Worm (Caenorhabditis elegans): ENCODE data around the gene apc-10.
"Not testable (repeated sequence)": the region's sequence is repeated elsewhere in the genome, so short reads cannot be mapped to it uniquely, and the experiment has no call there.

Gene apc-10

ce11 chrV:10460685-10461084 lies 34.5 kb upstream of the apc-10 start:
- TF ChIP-seq unc-42 (tag; optimal IDR thresholded peaks at IDR 0.05), result no peak

- TF ChIP-seq eyg-1 (tag; optimal IDR thresholded peaks at IDR 0.05), result no peak
- TF ChIP-seq ceh-31 (tag; optimal IDR thresholded peaks at IDR 0.05), result no peak
- no peak for TF ChIP-seq ceh-48 (tag; optimal IDR thresholded peaks at IDR 0.05)
- no peak for TF ChIP-seq ref-2 (tag; optimal IDR thresholded peaks at IDR 0.05)
- TF ChIP-seq ama-1 (optimal IDR thresholded peaks at IDR 0.05), result no peak
- no peak for TF ChIP-seq C08G9.2 (tag; optimal IDR thresholded peaks at IDR 0.05)
- no peak for TF ChIP-seq hlh-13 (GFP tag; optimal IDR thresholded peaks at IDR 0.05)
- TF ChIP-seq madf-2 (tag; optimal IDR thresholded peaks at IDR 0.05), result no peak
- TF ChIP-seq pha-2 (tag; optimal IDR thresholded peaks at IDR 0.05), result no peak
- no peak for TF ChIP-seq Y22D7AL.16 (tag; optimal IDR thresholded peaks at IDR 0.05)
- TF ChIP-seq K02D7.2 (tag; optimal IDR thresholded peaks at IDR 0.05), result no peak
- no peak for TF ChIP-seq hlh-15 (tag; optimal IDR thresholded peaks at IDR 0.05)
- no peak for TF ChIP-seq unc-42 (tag; optimal IDR thresholded peaks at IDR 0.05)
- no peak for TF ChIP-seq zip-5 (tag; optimal IDR thresholded peaks at IDR 0.05)
Measured at ce11 chrV:10457247-10457646, 31.1 kb upstream of the apc-10 start, which contains the start of gene F22E12.1. Gene F22E12.1 (minus strand): TSS chrV:10457347.

DNA sequence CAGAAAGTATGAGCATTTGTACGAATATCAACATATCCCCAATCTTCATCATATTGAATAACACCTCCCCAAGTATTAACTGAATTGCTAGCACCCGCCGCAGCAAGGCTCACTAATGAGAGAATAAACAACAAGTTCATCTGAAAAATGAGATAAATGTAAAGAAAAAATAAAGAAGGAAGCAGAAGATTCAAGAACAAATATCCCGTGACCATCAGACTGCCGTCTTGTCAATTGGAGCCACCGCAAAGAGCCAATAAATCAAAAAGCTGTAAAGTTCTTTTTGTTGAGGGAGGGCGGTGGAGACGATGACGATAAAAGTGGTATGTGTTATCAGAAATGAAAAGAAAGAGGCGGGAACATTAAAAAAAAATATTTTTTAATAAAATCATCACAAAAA lies 27.3 kb upstream of the apc-10 start, which contains the start of gene Y32F6A.5:
Gene Y32F6A.5, minus strand, starts transcription at position 140 of the 400 bp plus-strand sequence.
- TF ChIP-seq ceh-2 (tag; optimal IDR thresholded peaks at IDR 0.05), result no peak
- TF ChIP-seq hlh-8 (tag; optimal IDR thresholded peaks at IDR 0.05), result no peak
- TF ChIP-seq nhr-232 (tag; optimal IDR thresholded peaks at IDR 0.05), result no peak
- TF ChIP-seq tbx-7 (tag; optimal IDR thresholded peaks at IDR 0.05), result no peak
- no peak for TF ChIP-seq dve-1 (tag; optimal IDR thresholded peaks at IDR 0.05)
- no peak for TF ChIP-seq fkh-10 (GFP tag; optimal IDR thresholded peaks at IDR 0.05)
- TF ChIP-seq che-1 (tag; optimal IDR thresholded peaks at IDR 0.05), result no peak
- TF ChIP-seq lim-6 (tag; optimal IDR thresholded peaks at IDR 0.05), result no peak
- TF ChIP-seq pha-2 (tag; optimal IDR thresholded peaks at IDR 0.05), result no peak
- no peak for TF ChIP-seq madf-2 (tag; optimal IDR thresholded peaks at IDR 0.05)
- TF ChIP-seq mec-3 (tag; optimal IDR thresholded peaks at IDR 0.05; ENCODE audit: borderline replicate concordance), result no peak
- TF ChIP-seq tbx-2 (tag; optimal IDR thresholded peaks at IDR 0.05), result no peak
- TF ChIP-seq dmd-4 (tag; optimal IDR thresholded peaks at IDR 0.05; ENCODE audit: borderline replicate concordance), result no peak
- TF ChIP-seq unc-86 (tag; optimal IDR thresholded peaks at IDR 0.05), result no peak
- TF ChIP-seq ceh-31 (tag; optimal IDR thresholded peaks at IDR 0.05), result no peak
- no peak for TF ChIP-seq hlh-6 (tag; optimal IDR thresholded peaks at IDR 0.05)

ce11 chrV:10450355-10450754 lies 24.2 kb upstream of the apc-10 start:
- TF ChIP-seq ceh-45 (GFP tag; IDR thresholded peaks at IDR 0.05) (peak; percentile 66; the same call in 1 of the 2 replicates), unc-3 (GFP tag; conservative IDR thresholded peaks at IDR 0.05) (peak; percentile 73; the same call in 1 of the 2 replicates)
- TF ChIP-seq unc-3 (tag; optimal IDR thresholded peaks at IDR 0.05), result not testable (repeated sequence)

- TF ChIP-seq ceh-45 (GFP tag; IDR thresholded peaks at IDR 0.05) (0 out of 2 replicates have a peak, but pooled peaks have one; percentile 20), unc-3 (GFP tag; conservative IDR thresholded peaks at IDR 0.05) (peak; percentile 56; the same call in 1 of the 2 replicates)
- TF ChIP-seq unc-3 (tag; optimal IDR thresholded peaks at IDR 0.05), result not testable (repeated sequence)
Measured at ce11 chrV:10449302-10449701, 23.1 kb upstream of the apc-10 start.

DNA sequence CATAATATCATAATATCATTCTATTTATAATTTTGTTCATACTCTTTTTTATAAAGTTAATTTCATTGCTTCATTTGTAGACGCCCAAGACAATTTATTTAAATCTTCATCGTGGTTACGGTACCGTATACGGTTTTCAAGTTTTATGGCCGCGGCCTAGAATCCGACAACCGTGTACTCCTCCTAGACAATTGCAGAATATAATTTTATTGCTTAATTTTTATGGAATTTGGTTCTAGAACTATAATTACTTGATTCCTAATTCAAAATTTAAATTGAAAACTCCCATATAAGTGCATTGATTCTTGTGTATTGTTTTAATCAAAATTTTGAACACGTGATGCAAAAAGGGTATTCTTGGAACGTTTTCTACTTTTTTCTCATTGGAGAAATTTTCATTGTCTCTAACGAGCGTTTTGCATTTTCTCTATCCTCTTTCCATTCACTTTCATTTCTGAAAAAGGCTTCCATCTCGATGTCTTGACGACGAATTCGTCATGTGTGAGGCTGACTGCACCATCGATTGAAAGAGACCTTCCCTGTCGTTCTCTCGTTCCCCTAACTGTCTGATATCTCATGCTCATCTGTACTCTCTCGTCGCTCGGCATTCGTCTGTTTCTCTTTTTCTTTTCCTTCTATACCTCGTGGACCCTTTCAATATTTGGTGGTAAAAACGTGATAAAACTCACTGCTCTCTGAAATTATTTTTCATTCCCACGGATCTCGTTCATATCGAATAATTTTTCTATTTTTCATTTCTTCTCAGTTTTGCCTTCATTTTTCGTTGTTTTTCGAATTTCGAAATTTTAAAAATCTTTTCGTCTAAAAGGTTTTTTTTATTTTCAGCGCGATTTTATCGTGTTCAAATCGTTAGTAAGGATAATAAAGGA lies 15.2 kb upstream of the apc-10 start, which contains the start of gene pap-1:
Gene pap-1, plus strand, starts transcription at position 840 of the 890 bp plus-strand sequence.
- TF ChIP-seq tbx-2 (tag; optimal IDR thresholded peaks at IDR 0.05) (no peak), ceh-2 (tag; optimal IDR thresholded peaks at IDR 0.05) (peak; percentile 35), hlh-13 (GFP tag; optimal IDR thresholded peaks at IDR 0.05) (no peak), pha-2 (tag; optimal IDR thresholded peaks at IDR 0.05) (no peak), C08G9.2 (tag; optimal IDR thresholded peaks at IDR 0.05) (peak; percentile 37), ama-1 (optimal IDR thresholded peaks at IDR 0.05) (no peak), ceh-18 (tag; optimal IDR thresholded peaks at IDR 0.05) (no peak), madf-2 (tag; optimal IDR thresholded peaks at IDR 0.05) (no peak), pros-1 (tag; optimal IDR thresholded peaks at IDR 0.05) (no peak), mec-3 (tag; optimal IDR thresholded peaks at IDR 0.05; ENCODE audit: borderline replicate concordance) (no peak), unc-42 (tag; optimal IDR thresholded peaks at IDR 0.05) (no peak), tbx-7 (tag; optimal IDR thresholded peaks at IDR 0.05) (peak; percentile 41), lin-11 (tag; optimal IDR thresholded peaks at IDR 0.05) (no peak), hlh-15 (tag; optimal IDR thresholded peaks at IDR 0.05) (no peak), ceh-48 (tag; optimal IDR thresholded peaks at IDR 0.05) (no peak), ceh-9 (tag; optimal IDR thresholded peaks at IDR 0.05) (no peak), T23F11.4 (GFP tag; optimal IDR thresholded peaks at IDR 0.05) (no peak), ttx-3 (tag; optimal IDR thresholded peaks at IDR 0.05) (no peak), fkh-10 (GFP tag; optimal IDR thresholded peaks at IDR 0.05) (no peak), hlh-6 (tag; optimal IDR thresholded peaks at IDR 0.05) (no peak), odd-2 (tag; optimal IDR thresholded peaks at IDR 0.05) (no peak), fax-1 (tag; optimal IDR thresholded peaks at IDR 0.05) (no peak), nhr-232 (tag; optimal IDR thresholded peaks at IDR 0.05) (no peak)
